Fruit fly (Drosophila melanogaster) whole organism, prepupa: ENCODE measurements around the gene CG13002.

Experiments
- Blimp-1 ChIP-seq: fragments of 200-800 bp; sonication (Bioruptor generic); optimal IDR thresholded peaks from 3 replicates; lab custom pipeline; 2017; ENCODE audit warnings: missing biosample characterization, missing genetic modification characterization, mild to moderate bottlenecking, moderate library complexity, missing genetic modification reagents
- CG10631 ChIP-seq: fragments of 200-800 bp; sonication (Bioruptor generic); optimal IDR thresholded peaks from 2 replicates; lab custom pipeline; 2016; ENCODE audit warnings: missing biosample characterization, missing genetic modification characterization
- CG10669 ChIP-seq: fragments of 200-800 bp; sonication (Bioruptor generic); optimal IDR thresholded peaks from 3 replicates; lab custom pipeline; 2018; ENCODE audit warnings: missing biosample characterization, mild to moderate bottlenecking, missing genetic modification characterization, moderate library complexity
- CG11294 ChIP-seq: fragments of 200-800 bp; sonication (Bioruptor generic); IDR thresholded peaks from 2 replicates; pipeline ENCODE4 v1.3.6; 2022; ENCODE audit warnings: missing biosample characterization, missing genetic modification characterization
- CG11762 ChIP-seq: fragments of 200-800 bp; sonication (Bioruptor generic); optimal IDR thresholded peaks from 3 replicates; lab custom pipeline; 2016; ENCODE audit warnings: missing biosample characterization, missing genetic modification characterization; ENCODE audit not compliant: insufficient read depth
- CG11902 ChIP-seq: fragments of 200-800 bp; sonication (Bioruptor generic); optimal IDR thresholded peaks from 3 replicates; lab custom pipeline; 2016; ENCODE audit warnings: missing biosample characterization, missing genetic modification characterization
- CG15336 ChIP-seq: fragments of 200-800 bp; sonication (Bioruptor generic); IDR thresholded peaks from 2 replicates; pipeline ENCODE4 v1.3.6; 2022; ENCODE audit warnings: missing biosample characterization, missing genetic modification characterization
- CG1621 ChIP-seq: fragments of 200-800 bp; sonication (Bioruptor generic); optimal IDR thresholded peaks from 3 replicates; lab custom pipeline; 2018; ENCODE audit warnings: missing biosample characterization, mild to moderate bottlenecking, missing genetic modification characterization
- CG16779 ChIP-seq: fragments of 200-800 bp; sonication (Bioruptor generic); optimal IDR thresholded peaks from 3 replicates; lab custom pipeline; 2017; ENCODE audit warnings: missing biosample characterization, mild to moderate bottlenecking, missing genetic modification characterization
- CG3032 ChIP-seq: fragments of 200-800 bp; optimal IDR thresholded peaks from 2 replicates; lab custom pipeline; 2019; ENCODE audit warnings: missing biosample characterization, mild to moderate bottlenecking, missing genetic modification characterization, moderate library complexity
- CG31627 ChIP-seq: fragments of 200-800 bp; sonication (Bioruptor generic); optimal IDR thresholded peaks from 3 replicates; lab custom pipeline; 2016; ENCODE audit warnings: missing biosample characterization, missing genetic modification characterization
- CG34406 ChIP-seq: fragments of 200-800 bp; sonication (Bioruptor generic); optimal IDR thresholded peaks from 3 replicates; lab custom pipeline; 2016; ENCODE audit warnings: missing biosample characterization, missing genetic modification characterization
- CG3919 ChIP-seq: fragments of 200-800 bp; sonication (Bioruptor generic); optimal IDR thresholded peaks from 3 replicates; lab custom pipeline; 2016; ENCODE audit warnings: missing biosample characterization, missing genetic modification characterization
- CG6163 ChIP-seq: fragments of 200-800 bp; sonication (Bioruptor generic); IDR thresholded peaks from 3 replicates; pipeline ENCODE4 v1.3.6; 2022; ENCODE audit warnings: missing biosample characterization, missing genetic modification characterization
- CG6276 ChIP-seq: fragments of 200-800 bp; sonication (Bioruptor generic); optimal IDR thresholded peaks from 2 replicates; lab custom pipeline; 2017; ENCODE audit warnings: missing biosample characterization, mild to moderate bottlenecking, missing genetic modification characterization
- CG6792 ChIP-seq: fragments of 200-800 bp; sonication (Bioruptor generic); optimal IDR thresholded peaks from 3 replicates; lab custom pipeline; 2016; ENCODE audit warnings: missing biosample characterization, missing genetic modification characterization
- CG6854 ChIP-seq: fragments of 200-800 bp; sonication (Bioruptor generic); optimal IDR thresholded peaks from 2 replicates; lab custom pipeline; 2017; ENCODE audit warnings: missing biosample characterization, mild to moderate bottlenecking, missing genetic modification characterization
- CG7368 ChIP-seq: fragments of 200-800 bp; sonication (Bioruptor generic); optimal IDR thresholded peaks from 3 replicates; lab custom pipeline; 2016; ENCODE audit warnings: missing biosample characterization, missing genetic modification characterization
- CG8319 ChIP-seq: fragments of 200-800 bp; sonication (Bioruptor generic); optimal IDR thresholded peaks from 3 replicates; lab custom pipeline; 2016; ENCODE audit warnings: missing biosample characterization, missing genetic modification characterization
- CG8632 ChIP-seq: fragments of 200-800 bp; sonication (Bioruptor generic); optimal IDR thresholded peaks from 3 replicates; lab custom pipeline; 2016; ENCODE audit warnings: missing biosample characterization, missing genetic modification characterization
- CG9139 ChIP-seq: fragments of 200-800 bp; sonication (Bioruptor generic); optimal IDR thresholded peaks from 3 replicates; lab custom pipeline; 2017; ENCODE audit warnings: missing biosample characterization, mild to moderate bottlenecking, missing genetic modification characterization
- Eip75B ChIP-seq: fragments of 200-800 bp; sonication (Bioruptor generic); optimal IDR thresholded peaks from 3 replicates; lab custom pipeline; 2016; ENCODE audit warnings: missing biosample characterization, missing genetic modification characterization
- Eip78C ChIP-seq: fragments of 200-800 bp; sonication (Bioruptor generic); peaks from one replicate; lab custom pipeline; 2016; ENCODE audit warnings: missing biosample characterization, missing genetic modification characterization
- Eip93F ChIP-seq: fragments of 200-800 bp; sonication (Bioruptor generic); optimal IDR thresholded peaks from 2 replicates; lab custom pipeline; 2016; ENCODE audit warnings: missing biosample characterization, mild to moderate bottlenecking, missing genetic modification characterization
- Ets21C ChIP-seq: fragments of 200-800 bp; sonication (Bioruptor generic); optimal IDR thresholded peaks from 3 replicates; lab custom pipeline; 2016; ENCODE audit warnings: missing biosample characterization, missing genetic modification characterization
- Ets96B ChIP-seq: fragments of 200-800 bp; optimal IDR thresholded peaks from 2 replicates; lab custom pipeline; 2019; ENCODE audit warnings: missing biosample characterization, mild to moderate bottlenecking, missing genetic modification characterization, moderate library complexity
- Hr4 ChIP-seq: fragments of 200-800 bp; sonication (Bioruptor generic); optimal IDR thresholded peaks from 3 replicates; lab custom pipeline; 2016; ENCODE audit warnings: missing biosample characterization, missing genetic modification characterization
- Lpt ChIP-seq: fragments of 200-800 bp; sonication (Bioruptor generic); optimal IDR thresholded peaks from 3 replicates; lab custom pipeline; 2016; ENCODE audit warnings: missing biosample characterization, missing genetic modification characterization
- Met ChIP-seq: fragments of 200-800 bp; sonication (Bioruptor generic); optimal IDR thresholded peaks from 3 replicates; lab custom pipeline; 2016; ENCODE audit warnings: missing biosample characterization, missing genetic modification characterization
- OdsH ChIP-seq: fragments of 200-800 bp; sonication (Bioruptor generic); optimal IDR thresholded peaks from 3 replicates; lab custom pipeline; 2016; ENCODE audit warnings: missing biosample characterization, missing genetic modification characterization
- Smox ChIP-seq: fragments of 200-800 bp; sonication (Bioruptor generic); optimal IDR thresholded peaks from 3 replicates; lab custom pipeline; 2016; ENCODE audit warnings: missing biosample characterization, missing genetic modification characterization
- Sox14 ChIP-seq: fragments of 200-800 bp; sonication (Bioruptor generic); optimal IDR thresholded peaks from 3 replicates; lab custom pipeline; 2016; ENCODE audit warnings: missing biosample characterization, missing genetic modification characterization
- Sox15 ChIP-seq: fragments of 200-800 bp; sonication (Bioruptor generic); optimal IDR thresholded peaks from 3 replicates; lab custom pipeline; 2016; ENCODE audit warnings: missing biosample characterization, missing genetic modification characterization
- achi ChIP-seq: fragments of 200-800 bp; sonication (Bioruptor generic); optimal IDR thresholded peaks from 3 replicates; lab custom pipeline; 2016; ENCODE audit warnings: missing biosample characterization, missing genetic modification characterization
- acj6 ChIP-seq: fragments of 200-800 bp; sonication (Bioruptor generic); optimal IDR thresholded peaks from 3 replicates; lab custom pipeline; 2016; ENCODE audit warnings: missing biosample characterization, missing genetic modification characterization
- dac ChIP-seq: fragments of 200-800 bp; sonication (Bioruptor generic); optimal IDR thresholded peaks from 2 replicates; lab custom pipeline; 2017; ENCODE audit warnings: missing biosample characterization, mild to moderate bottlenecking, missing genetic modification characterization
- eg ChIP-seq: fragments of 200-800 bp; sonication (Bioruptor generic); IDR thresholded peaks from 3 replicates; pipeline ENCODE4 v1.3.6; 2022; ENCODE audit warnings: missing biosample characterization, missing genetic modification characterization
- esn ChIP-seq: fragments of 200-800 bp; sonication (Bioruptor generic); optimal IDR thresholded peaks from 2 replicates; lab custom pipeline; 2016; ENCODE audit warnings: missing biosample characterization, mild to moderate bottlenecking, missing genetic modification characterization, moderate library complexity
- fd59A ChIP-seq: fragments of 200-800 bp; sonication (Bioruptor generic); optimal IDR thresholded peaks from 2 replicates; lab custom pipeline; 2017; ENCODE audit warnings: missing biosample characterization, mild to moderate bottlenecking, missing genetic modification characterization, missing genetic modification reagents
- fd85E ChIP-seq: fragments of 200-800 bp; sonication (Bioruptor generic); optimal IDR thresholded peaks from 3 replicates; lab custom pipeline; 2016; ENCODE audit warnings: missing biosample characterization, missing genetic modification characterization
- fkh ChIP-seq: fragments of 200-800 bp; sonication (Bioruptor generic); optimal IDR thresholded peaks from 3 replicates; lab custom pipeline; 2017; ENCODE audit warnings: missing biosample characterization, mild to moderate bottlenecking, missing genetic modification characterization, moderate library complexity
- lz ChIP-seq: fragments of 200-800 bp; sonication (Bioruptor generic); optimal IDR thresholded peaks from 3 replicates; lab custom pipeline; 2016; ENCODE audit warnings: missing biosample characterization, missing genetic modification characterization
- net ChIP-seq: fragments of 200-800 bp; sonication (Bioruptor generic); optimal IDR thresholded peaks from 3 replicates; lab custom pipeline; 2016; ENCODE audit warnings: missing biosample characterization, missing genetic modification characterization
- pdm3 ChIP-seq: fragments of 200-800 bp; sonication (Bioruptor generic); optimal IDR thresholded peaks from 3 replicates; lab custom pipeline; 2016; ENCODE audit warnings: missing biosample characterization, missing genetic modification characterization
- salr ChIP-seq, 2 experiments: fragments of 200-800 bp; sonication (Bioruptor generic); optimal IDR thresholded peaks; 3 replicates each; lab custom pipeline; 2016 to 2018; ENCODE audit warnings: missing biosample characterization in 2 of 2, missing genetic modification characterization in 2 of 2, mild to moderate bottlenecking in 1 of 2
- topi ChIP-seq: fragments of 200-800 bp; sonication (Bioruptor generic); optimal IDR thresholded peaks from 3 replicates; lab custom pipeline; 2016; ENCODE audit warnings: missing biosample characterization, missing genetic modification characterization
- vri ChIP-seq: fragments of 200-800 bp; sonication (Bioruptor generic); optimal IDR thresholded peaks from 3 replicates; lab custom pipeline; 2016; ENCODE audit warnings: missing biosample characterization, mild to moderate bottlenecking, missing genetic modification characterization

Gene CG13002

DNA sequence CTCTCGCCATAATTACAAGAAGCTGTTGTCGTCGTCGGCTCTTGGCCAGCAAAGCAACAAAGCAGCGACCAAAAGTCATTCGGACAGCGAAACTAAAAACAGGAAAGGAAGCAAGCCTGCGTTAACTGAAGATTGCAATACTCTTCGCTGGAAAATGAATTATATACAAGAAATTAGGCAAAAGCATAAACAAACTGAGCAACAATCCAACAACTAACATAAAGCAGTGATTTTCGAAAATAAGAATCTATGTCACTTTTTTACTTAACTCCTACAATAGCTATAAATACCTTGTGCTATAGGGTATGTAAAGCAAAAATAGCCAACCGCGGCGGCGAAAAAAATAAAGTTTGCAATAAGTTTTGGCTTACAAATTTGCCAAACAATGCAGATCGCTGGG, 17.8 kb upstream of the CG13002 start (continued):
- TF ChIP-seq Blimp-1 (GFP tag; lab: Kevin White, UChicago), result no peak
- peak; percentile 82 for TF ChIP-seq Sox14 (GFP tag; lab: Kevin White, UChicago)
- peak; percentile 77 for TF ChIP-seq esn (GFP tag; lab: Kevin White, UChicago)
- peak; percentile 77 for TF ChIP-seq CG3032
- no peak for TF ChIP-seq fkh (GFP tag; lab: Kevin White, UChicago)
- peak; percentile 72 for TF ChIP-seq CG7368 (GFP tag; lab: Kevin White, UChicago)
- no peak for TF ChIP-seq Eip93F (GFP tag; lab: Kevin White, UChicago)
- TF ChIP-seq CG10669 (GFP tag; lab: Kevin White, UChicago), result peak; percentile 78
- TF ChIP-seq CG8319 (GFP tag; lab: Kevin White, UChicago), result peak; percentile 50
- TF ChIP-seq CG9139 (GFP tag; lab: Kevin White, UChicago), result peak; percentile 52
- TF ChIP-seq salr (GFP tag; optimal IDR thresholded peaks at IDR 0.05; lab: Kevin White, UChicago), result peak; percentile 52 to 53
- peak; percentile 58 for TF ChIP-seq topi (GFP tag; lab: Kevin White, UChicago)
- TF ChIP-seq Eip75B (GFP tag; lab: Kevin White, UChicago), result peak; percentile 74
- TF ChIP-seq Ets21C (GFP tag; lab: Kevin White, UChicago), result peak; percentile 39
- peak; percentile 58 for TF ChIP-seq Sox15 (GFP tag; lab: Kevin White, UChicago)
- peak; percentile 26 for TF ChIP-seq fd85E
- no peak for TF ChIP-seq CG6854
- TF ChIP-seq CG10631 (GFP tag; lab: Kevin White, UChicago), result peak; percentile 78
- TF ChIP-seq eg (GFP tag; lab: Robert Waterston, UW), result peak; percentile 84
- peak; percentile 61 for TF ChIP-seq CG31627 (GFP tag; lab: Kevin White, UChicago)
- peak; percentile 82 for TF ChIP-seq Lpt (GFP tag; lab: Kevin White, UChicago)
- peak; percentile 84 for TF ChIP-seq CG3919
- TF ChIP-seq Ets96B, result peak; percentile 83
- TF ChIP-seq CG8632 (GFP tag; lab: Kevin White, UChicago), result peak; percentile 75
- peak; percentile 84 for TF ChIP-seq CG6792 (GFP tag; lab: Kevin White, UChicago)
- peak; percentile 86 for TF ChIP-seq pdm3 (GFP tag; lab: Kevin White, UChicago)
- TF ChIP-seq CG11294 (GFP tag; lab: Robert Waterston, UW), result peak; percentile 49
- peak; percentile 72 for TF ChIP-seq net (GFP tag; lab: Kevin White, UChicago)

DNA sequence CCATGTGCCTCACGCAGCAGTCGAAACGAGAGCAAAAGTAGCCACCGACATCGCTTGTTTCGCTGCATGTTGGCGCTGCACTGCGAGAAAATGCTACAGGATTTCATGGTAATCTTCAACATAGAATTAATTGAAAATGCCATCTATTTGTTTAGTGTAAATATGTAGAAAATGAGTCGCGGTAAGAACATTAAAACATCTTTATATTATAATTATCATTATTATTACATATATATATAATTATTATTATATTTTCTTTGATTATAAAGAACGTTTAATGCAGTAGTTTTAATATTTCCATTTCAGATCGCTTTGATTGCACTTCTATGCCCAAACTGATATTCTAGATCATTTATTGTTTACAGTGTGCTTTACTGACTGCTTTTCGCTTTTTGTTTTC, 16.6 kb upstream of the CG13002 start:
- no peak for TF ChIP-seq Ets21C (GFP tag; lab: Kevin White, UChicago)
- TF ChIP-seq fkh (GFP tag; lab: Kevin White, UChicago), result no peak
- TF ChIP-seq esn (GFP tag; lab: Kevin White, UChicago), result peak; percentile 27
- peak; percentile 49 for TF ChIP-seq CG3032
- TF ChIP-seq Met (GFP tag; lab: Kevin White, UChicago), result peak; percentile 9
- TF ChIP-seq CG10631 (GFP tag; lab: Kevin White, UChicago), result peak; percentile 65
- peak; percentile 12 for TF ChIP-seq CG8319 (GFP tag; lab: Kevin White, UChicago)
- peak; percentile 73 for TF ChIP-seq CG8632 (GFP tag; lab: Kevin White, UChicago)
- peak; percentile 27 for TF ChIP-seq CG11902 (GFP tag; lab: Kevin White, UChicago)
- TF ChIP-seq Hr4 (GFP tag; lab: Kevin White, UChicago), result peak; percentile 41
- peak; percentile 77 for TF ChIP-seq achi (GFP tag; lab: Kevin White, UChicago)
- peak; percentile 16 for TF ChIP-seq lz (GFP tag; lab: Kevin White, UChicago)
- TF ChIP-seq net (GFP tag; lab: Kevin White, UChicago), result peak; percentile 25
- TF ChIP-seq Ets96B, result peak; percentile 22
- TF ChIP-seq Smox (GFP tag; lab: Kevin White, UChicago), result no peak
- TF ChIP-seq CG34406 (GFP tag; lab: Kevin White, UChicago), result peak; percentile 71
- peak; percentile 40 for TF ChIP-seq acj6 (GFP tag; lab: Kevin White, UChicago)
- TF ChIP-seq fd59A (GFP tag; lab: Kevin White, UChicago), result no peak
- no peak for TF ChIP-seq CG31627 (GFP tag; lab: Kevin White, UChicago)
- peak; percentile 81 for TF ChIP-seq Eip78C
- TF ChIP-seq CG10669 (GFP tag; lab: Kevin White, UChicago), result peak; percentile 7
- TF ChIP-seq CG6163 (GFP tag; lab: Robert Waterston, UW), result peak; percentile 57; the same call in 1 of the 3 replicates
- TF ChIP-seq topi (GFP tag; lab: Kevin White, UChicago), result no peak
- no peak for TF ChIP-seq CG1621 (tag; lab: Kevin White, UChicago)
- peak; percentile 32 for TF ChIP-seq CG7368 (GFP tag; lab: Kevin White, UChicago)
- TF ChIP-seq Blimp-1 (GFP tag; lab: Kevin White, UChicago), result peak; percentile 62
- no peak for TF ChIP-seq Eip75B (GFP tag; lab: Kevin White, UChicago)
- no peak for TF ChIP-seq vri
- peak; percentile 53 for TF ChIP-seq dac
- TF ChIP-seq CG16779 (tag; lab: Kevin White, UChicago), result peak; percentile 29
- peak in 1 of 2 experiments; percentile 21 for TF ChIP-seq salr (GFP tag; optimal IDR thresholded peaks at IDR 0.05; lab: Kevin White, UChicago)
- TF ChIP-seq CG6276, result peak; percentile 76
- peak; percentile 83 for TF ChIP-seq CG15336
- peak; percentile 36 for TF ChIP-seq CG11294 (GFP tag; lab: Robert Waterston, UW)
- peak; percentile 69 for TF ChIP-seq OdsH (GFP tag; lab: Kevin White, UChicago)
- peak; percentile 30 for TF ChIP-seq CG11762 (GFP tag; lab: Kevin White, UChicago)
